Worm (Caenorhabditis elegans) whole organism, L1 larva: ENCODE measurements around the gene hcp-2.

Experiments
- efl-1 ChIP-seq, 4 experiments: fragments of 150-350 bp; optimal IDR thresholded peaks in 3 of 4; peaks in 1 of 4; 1 replicate in 1 of 4; 2 replicates in 3 of 4; lab custom pipeline; 2014; ENCODE audit warnings: missing biosample characterization in 2 of 4, missing genetic modification characterization in 2 of 4, missing genetic modification reagents in 2 of 4
- efl-3 ChIP-seq: fragments of 200-800 bp; sonication (Bioruptor generic); optimal IDR thresholded peaks from 2 replicates; lab custom pipeline; 2018; ENCODE audit warnings: mild to moderate bottlenecking, missing genetic modification characterization, missing compliant biosample characterization
- hlh-17 ChIP-seq: fragments of 200-800 bp; sonication (Bioruptor generic); optimal IDR thresholded peaks from 2 replicates; lab custom pipeline; 2018; ENCODE audit warnings: missing genetic modification characterization, mild to moderate bottlenecking, missing compliant biosample characterization, moderate library complexity, borderline replicate concordance
- hlh-4 ChIP-seq: sonication (generic microtip); optimal IDR thresholded peaks from 2 replicates; lab custom pipeline; 2016; ENCODE audit warnings: mild to moderate bottlenecking, missing genetic modification characterization, missing compliant biosample characterization
- lin-13 ChIP-seq: fragments of 150-350 bp; optimal IDR thresholded peaks from 2 replicates; lab custom pipeline; 2014; ENCODE audit warnings: missing biosample characterization, missing genetic modification reagents, missing genetic modification characterization
- nhr-12 ChIP-seq: sonication (generic microtip); optimal IDR thresholded peaks from 2 replicates; lab custom pipeline; 2017; ENCODE audit warnings: missing biosample characterization, missing genetic modification characterization
- unc-62 ChIP-seq: fragments of 150-350 bp; optimal IDR thresholded peaks from 2 replicates; lab custom pipeline; 2014; ENCODE audit warnings: missing biosample characterization, missing genetic modification reagents, missing genetic modification characterization

DNA sequence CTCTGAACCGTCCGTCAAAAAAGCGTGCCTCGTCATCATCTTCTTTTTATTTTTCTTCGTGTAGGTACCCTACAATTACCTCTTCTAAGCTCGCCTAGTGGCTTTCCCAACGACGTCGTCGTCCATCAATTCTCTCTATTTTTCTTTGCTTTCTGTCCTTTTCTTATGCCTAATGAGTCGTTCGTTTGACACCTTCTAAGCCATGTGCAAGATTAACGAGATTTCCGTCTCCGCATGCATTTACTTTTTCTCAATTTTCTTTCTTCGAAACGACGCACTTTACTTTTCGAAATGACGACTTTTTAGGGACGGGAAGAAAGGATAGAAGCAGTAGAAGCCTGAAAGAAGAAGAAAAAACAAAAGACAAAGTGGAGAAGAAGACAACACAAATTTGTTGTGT is 20.7 kb downstream of the hcp-2 start, which contains the start of gene ZK287.1:
- TF ChIP-seq unc-62 (GFP tag; lab: Kevin White, UChicago): no peak
- no peak for TF ChIP-seq efl-1 (optimal IDR thresholded peaks at IDR 0.05; lab: Kevin White, UChicago)
- TF ChIP-seq efl-1 (GFP tag; optimal IDR thresholded peaks at IDR 0.05 in 1 of 2; lab: Kevin White, UChicago): no peak
- no peak for TF ChIP-seq efl-3 (GFP tag; lab: Kevin White, UChicago)
- no peak for TF ChIP-seq hlh-17 (GFP tag; lab: Kevin White, UChicago)
- no peak for TF ChIP-seq lin-13 (GFP tag; lab: Kevin White, UChicago)
- no peak for TF ChIP-seq hlh-4 (tag; lab: Kevin White, UChicago)
- no peak for TF ChIP-seq nhr-12 (tag; lab: Kevin White, UChicago)
